Worm (Caenorhabditis elegans) whole organism, mixed stage, embryonic: ENCODE data around the gene F14F8.8.

Experiments used
- hlh-1 ChIP-seq: fragments of 150-350 bp; optimal IDR thresholded peaks from 2 replicates; lab custom pipeline; 2014; ENCODE audit warnings: missing biosample characterization, missing genetic modification reagents, missing genetic modification characterization
- lin-32 ChIP-seq: fragments of 200-800 bp; sonication (Bioruptor generic); optimal IDR thresholded peaks from 2 replicates; lab custom pipeline; 2018; ENCODE audit warnings: mild to moderate bottlenecking, missing genetic modification characterization, missing compliant biosample characterization
- mep-1 ChIP-seq: fragments of 150-350 bp; optimal IDR thresholded peaks from 2 replicates; lab custom pipeline; 2017; ENCODE audit warnings: missing biosample characterization, missing genetic modification reagents, missing genetic modification characterization, inconsistent platforms
- nhr-237 ChIP-seq: fragments of 150-350 bp; optimal IDR thresholded peaks from 2 replicates; lab custom pipeline; 2014; ENCODE audit warnings: missing biosample characterization, missing genetic modification characterization
- nhr-28 ChIP-seq: fragments of 150-350 bp; optimal IDR thresholded peaks from 2 replicates; lab custom pipeline; 2014; ENCODE audit warnings: missing biosample characterization, missing genetic modification characterization
- pha-4 ChIP-seq: fragments of 150-350 bp; optimal IDR thresholded peaks from 2 replicates; lab custom pipeline; 2018; ENCODE audit warnings: missing biosample characterization, missing genetic modification reagents, missing genetic modification characterization
- snpc-4 ChIP-seq: fragments of 150-350 bp; optimal IDR thresholded peaks from 2 replicates; lab custom pipeline; 2014; ENCODE audit warnings: missing biosample characterization, missing genetic modification characterization
- sptf-1 ChIP-seq: sonication (generic microtip); optimal IDR thresholded peaks from 2 replicates; lab custom pipeline; 2017; ENCODE audit warnings: mild to moderate bottlenecking, missing genetic modification characterization, moderate library complexity, missing compliant biosample characterization
- ztf-11 ChIP-seq: fragments of 150-350 bp; optimal IDR thresholded peaks from 2 replicates; lab custom pipeline; 2014; ENCODE audit warnings: missing biosample characterization, missing genetic modification characterization

DNA sequence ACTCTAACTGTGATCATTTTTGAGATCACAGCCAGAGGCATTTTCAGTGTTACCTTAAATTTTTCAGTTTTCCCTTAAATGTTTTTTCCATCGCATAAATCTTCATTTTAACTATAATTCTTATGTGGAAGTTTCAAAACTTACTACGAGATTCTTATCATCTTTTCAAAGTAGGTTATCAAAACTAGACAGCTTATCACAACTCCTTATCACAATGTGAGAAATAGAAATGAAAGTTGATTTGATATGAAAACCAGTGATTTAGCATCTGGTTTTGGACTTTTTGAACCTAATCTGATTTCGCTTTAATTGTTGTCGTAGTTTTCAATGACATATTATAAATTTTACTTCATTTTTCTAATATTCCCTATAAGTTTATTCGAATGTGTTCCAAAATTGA is 36.2 kb downstream of the F14F8.8 start, which contains the start of gene mltn-11:
- TF ChIP-seq sptf-1 (tag; lab: Kevin White, UChicago) (no peak), lin-32 (no peak), nhr-28 (no peak), ztf-11 (no peak), nhr-237 (no peak), hlh-1 (tag; lab: Kevin White, UChicago) (no peak), snpc-4 (tag; lab: Kevin White, UChicago) (no peak), mep-1 (tag; lab: Kevin White, UChicago) (no peak), pha-4 (tag; lab: Kevin White, UChicago) (no peak)
